Worm (Caenorhabditis elegans): ENCODE results near the gene R10E4.7.
A peak's percentile ranks its signal among the peaks of the same experiment; 100 is the strongest.

Gene R10E4.7

ce11 chrIII:4321399-4321798 is 26.8 kb downstream of the R10E4.7 start, which contains the start of gene H38K22.7:
TSS of gene H38K22.7 (plus strand) at chrIII:4321699.
- TF ChIP-seq gmeb-2 (tag; optimal IDR thresholded peaks at IDR 0.05) (no peak), ets-4 (tag; optimal IDR thresholded peaks at IDR 0.05) (no peak), pha-2 (tag; optimal IDR thresholded peaks at IDR 0.05) (no peak), nhr-232 (tag; optimal IDR thresholded peaks at IDR 0.05) (no peak), ceh-18 (tag; optimal IDR thresholded peaks at IDR 0.05) (no peak), hlh-15 (tag; optimal IDR thresholded peaks at IDR 0.05) (no peak), ceh-31 (tag; optimal IDR thresholded peaks at IDR 0.05) (no peak), ceh-48 (tag; optimal IDR thresholded peaks at IDR 0.05) (no peak), pax-1 (tag; optimal IDR thresholded peaks at IDR 0.05) (no peak), K02D7.2 (tag; optimal IDR thresholded peaks at IDR 0.05) (no peak), C08G9.2 (tag; optimal IDR thresholded peaks at IDR 0.05) (no peak)

- TF ChIP-seq nfya-1 (tag; optimal IDR thresholded peaks at IDR 0.05) (peak; percentile 8), unc-42 (tag; optimal IDR thresholded peaks at IDR 0.05) (peak; percentile 21), C08G9.2 (tag; optimal IDR thresholded peaks at IDR 0.05) (no peak), ceh-14 (tag; optimal IDR thresholded peaks at IDR 0.05) (peak; percentile 12), ceh-18 (tag; optimal IDR thresholded peaks at IDR 0.05) (peak; percentile 22)
Measured at ce11 chrIII:4323120-4323519, 28.5 kb downstream of the R10E4.7 start.

- no peak for TF ChIP-seq unc-42 (tag; optimal IDR thresholded peaks at IDR 0.05)
- no peak for TF ChIP-seq pag-3 (tag; optimal IDR thresholded peaks at IDR 0.05; ENCODE audit: borderline replicate concordance)
- TF ChIP-seq sox-2 (GFP tag; IDR thresholded peaks at IDR 0.05) = no peak
- TF ChIP-seq hlh-15 (tag; optimal IDR thresholded peaks at IDR 0.05) = no peak
- TF ChIP-seq sox-4 (tag; optimal IDR thresholded peaks at IDR 0.05) = no peak
Measured at ce11 chrIII:4323859-4324258, 29.2 kb downstream of the R10E4.7 start, which contains the start of gene H38K22.9. TSS of gene H38K22.9 (plus strand) at chrIII:4324159.

- TF ChIP-seq fkh-10 (GFP tag; optimal IDR thresholded peaks at IDR 0.05) (no peak), nfya-1 (tag; optimal IDR thresholded peaks at IDR 0.05) (peak; percentile 83), zip-5 (tag; optimal IDR thresholded peaks at IDR 0.05) (no peak)
Measured at ce11 chrIII:4328208-4328987, 33.8 kb downstream of the R10E4.7 start.

ce11 chrIII:4330984-4331383 is 36.4 kb downstream of the R10E4.7 start, which contains the start of gene gly-6:
TSS of gene gly-6 (minus strand) at chrIII:4331228.
- no peak for TF ChIP-seq nfya-1 (tag; optimal IDR thresholded peaks at IDR 0.05)
- no peak for TF ChIP-seq sdc-2 (tag; optimal IDR thresholded peaks at IDR 0.05)
- TF ChIP-seq che-1 (tag; optimal IDR thresholded peaks at IDR 0.05) = no peak
- no peak for TF ChIP-seq ceh-14 (tag; optimal IDR thresholded peaks at IDR 0.05)
- no peak for TF ChIP-seq dve-1 (tag; optimal IDR thresholded peaks at IDR 0.05)
- TF ChIP-seq ceh-45 (GFP tag; IDR thresholded peaks at IDR 0.05) = no peak
- TF ChIP-seq sox-2 (GFP tag; IDR thresholded peaks at IDR 0.05) = no peak
- no peak for TF ChIP-seq npax-4 (tag; optimal IDR thresholded peaks at IDR 0.05)
- TF ChIP-seq ztf-16 (tag; optimal IDR thresholded peaks at IDR 0.05) = no peak
- TF ChIP-seq nhr-11 (tag; optimal IDR thresholded peaks at IDR 0.05) = no peak
- no peak for TF ChIP-seq lin-11 (tag; optimal IDR thresholded peaks at IDR 0.05)
- TF ChIP-seq fkh-6 (tag; optimal IDR thresholded peaks at IDR 0.05) = no peak
- no peak for TF ChIP-seq ceh-48 (tag; optimal IDR thresholded peaks at IDR 0.05)
- no peak for TF ChIP-seq pros-1 (tag; optimal IDR thresholded peaks at IDR 0.05)
- TF ChIP-seq K09A11.1 (tag; optimal IDR thresholded peaks at IDR 0.05; ENCODE audit: insufficient read depth) = no peak
- no peak for TF ChIP-seq elt-4 (tag; optimal IDR thresholded peaks at IDR 0.05)
- no peak for TF ChIP-seq pag-3 (tag; optimal IDR thresholded peaks at IDR 0.05; ENCODE audit: borderline replicate concordance)
- TF ChIP-seq gmeb-2 (tag; optimal IDR thresholded peaks at IDR 0.05) = no peak

All from whole organism, late embryonic.